Worm (Caenorhabditis elegans) whole organism, L4 larva: ENCODE results near the gene Y51A2B.8.

Experiments used
- F26F4.8 ChIP-seq: fragments of 200-800 bp; sonication (Bioruptor generic); conservative IDR thresholded peaks from 2 replicates; pipeline ENCODE4 v1.3.6; 2022; ENCODE audit warnings: missing genetic modification characterization, missing compliant biosample characterization
- F49E8.2 ChIP-seq: sonication (generic microtip); optimal IDR thresholded peaks from 2 replicates; lab custom pipeline; 2016; ENCODE audit warnings: missing compliant biosample characterization, mild to moderate bottlenecking, missing genetic modification characterization, borderline replicate concordance
- T26A8.4 ChIP-seq: fragments of 200-800 bp; sonication (Bioruptor generic); IDR thresholded peaks from 2 replicates; pipeline ENCODE4 v1.3.6; 2022; ENCODE audit warnings: missing genetic modification characterization, missing compliant biosample characterization
- Y105C5A.15 ChIP-seq: fragments of 200-800 bp; sonication (Bioruptor generic); IDR thresholded peaks from 2 replicates; pipeline ENCODE4 v1.3.6; 2022; ENCODE audit warnings: missing genetic modification characterization, missing compliant biosample characterization
- Y75B8A.6 ChIP-seq: fragments of 200-800 bp; sonication (Bioruptor generic); IDR thresholded peaks from 2 replicates; pipeline ENCODE4 v1.3.6; 2022; ENCODE audit warnings: missing genetic modification reagents, missing genetic modification characterization, missing compliant biosample characterization
- aly-2 ChIP-seq: sonication (generic microtip); optimal IDR thresholded peaks from 2 replicates; lab custom pipeline; 2018; ENCODE audit warnings: missing biosample characterization, missing genetic modification characterization
- ama-1 ChIP-seq: fragments of 150-350 bp; optimal IDR thresholded peaks from 2 replicates; lab custom pipeline; 2014; ENCODE audit warnings: inconsistent platforms, mixed read lengths
- arid-1 ChIP-seq: fragments of 200-800 bp; sonication (Bioruptor generic); conservative IDR thresholded peaks from 2 replicates; pipeline ENCODE4 v1.3.6; 2022; ENCODE audit warnings: missing genetic modification reagents, missing genetic modification characterization, missing compliant biosample characterization
- attf-4 ChIP-seq: sonication (generic microtip); optimal IDR thresholded peaks from 3 replicates; lab custom pipeline; 2017; ENCODE audit warnings: missing biosample characterization, missing genetic modification characterization
- ceh-32 ChIP-seq: sonication (generic microtip); optimal IDR thresholded peaks from 2 replicates; lab custom pipeline; 2016; ENCODE audit warnings: mild to moderate bottlenecking, missing genetic modification characterization, missing compliant biosample characterization; ENCODE audit not compliant: poor library complexity
- ceh-82 ChIP-seq: sonication (generic microtip); optimal IDR thresholded peaks from 2 replicates; lab custom pipeline; 2017; ENCODE audit warnings: missing biosample characterization, missing genetic modification characterization
- cey-2 ChIP-seq: sonication (generic microtip); optimal IDR thresholded peaks from 3 replicates; lab custom pipeline; 2017; ENCODE audit warnings: missing genetic modification characterization, mild to moderate bottlenecking, missing compliant biosample characterization, antibody characterized with exemption, borderline replicate concordance; ENCODE audit not compliant: insufficient read depth
- ctbp-1 ChIP-seq: fragments of 200-800 bp; sonication (Bioruptor generic); IDR thresholded peaks from 2 replicates; pipeline ENCODE4 v1.3.6; 2022; ENCODE audit warnings: missing genetic modification reagents, missing genetic modification characterization, missing compliant biosample characterization
- daf-16 ChIP-seq, 3 experiments: sonication (generic microtip); optimal IDR thresholded peaks; 2 replicates each; lab custom pipeline; 2016 to 2017; ENCODE audit warnings: missing genetic modification characterization in 3 of 3, missing genetic modification reagents in 3 of 3, mild to moderate bottlenecking in 2 of 3, missing compliant biosample characterization in 2 of 3, missing biosample characterization in 1 of 3, moderate library complexity in 1 of 3
- daf-19 ChIP-seq: fragments of 200-800 bp; sonication (Bioruptor generic); conservative IDR thresholded peaks from 2 replicates; pipeline ENCODE4 v1.3.6; 2022; ENCODE audit warnings: missing genetic modification characterization, missing compliant biosample characterization
- dmd-6 ChIP-seq: fragments of 200-800 bp; sonication (Bioruptor generic); IDR thresholded peaks from 2 replicates; pipeline ENCODE4 v1.3.6; 2022; ENCODE audit warnings: missing genetic modification reagents, missing genetic modification characterization, missing compliant biosample characterization
- dmd-8 ChIP-seq: fragments of 200-800 bp; sonication (Bioruptor generic); IDR thresholded peaks from 2 replicates; pipeline ENCODE4 v1.3.6; 2022; ENCODE audit warnings: missing genetic modification characterization, missing compliant biosample characterization
- dmd-9 ChIP-seq: fragments of 200-800 bp; sonication (Bioruptor generic); IDR thresholded peaks from 2 replicates; pipeline ENCODE4 v1.3.6; 2022; ENCODE audit warnings: missing genetic modification reagents, missing genetic modification characterization, missing compliant biosample characterization
- dpl-1 ChIP-seq: fragments of 150-350 bp; optimal IDR thresholded peaks from 2 replicates; lab custom pipeline; 2014; ENCODE audit warnings: missing biosample characterization, missing genetic modification reagents, missing genetic modification characterization
- duxl-1 ChIP-seq: sonication (generic microtip); optimal IDR thresholded peaks from 2 replicates; lab custom pipeline; 2016; ENCODE audit warnings: mild to moderate bottlenecking, missing genetic modification characterization, moderate library complexity, missing compliant biosample characterization; ENCODE audit not compliant: poor library complexity
- egl-27 ChIP-seq: sonication (generic microtip); optimal IDR thresholded peaks from 3 replicates; lab custom pipeline; 2017; ENCODE audit warnings: missing biosample characterization, missing genetic modification reagents, missing genetic modification characterization
- fkh-10 ChIP-seq: fragments of 150-350 bp; optimal IDR thresholded peaks from 2 replicates; lab custom pipeline; 2014; ENCODE audit warnings: missing biosample characterization, missing genetic modification reagents, missing genetic modification characterization
- hif-1 ChIP-seq, 2 experiments: sonication (generic microtip); optimal IDR thresholded peaks; 2 replicates each; lab custom pipeline; 2016 to 2017; ENCODE audit warnings: missing compliant biosample characterization in 2 of 2, missing genetic modification characterization in 2 of 2, missing genetic modification reagents in 2 of 2, missing genotype in 2 of 2, mild to moderate bottlenecking in 1 of 2
- hlh-30 ChIP-seq: sonication (generic microtip); optimal IDR thresholded peaks from 2 replicates; lab custom pipeline; 2017; ENCODE audit warnings: antibody characterized with exemption, mild to moderate bottlenecking, missing genetic modification characterization, missing compliant biosample characterization; ENCODE audit not compliant: insufficient read depth
- lim-7 ChIP-seq: fragments of 200-800 bp; sonication (Bioruptor generic); IDR thresholded peaks from 2 replicates; pipeline ENCODE4 v1.3.6; 2022; ENCODE audit warnings: missing genetic modification characterization, missing compliant biosample characterization
- lin-29 ChIP-seq: fragments of 200-800 bp; sonication (Bioruptor generic); IDR thresholded peaks from 2 replicates; pipeline ENCODE4 v1.3.6; 2022; ENCODE audit warnings: missing genetic modification reagents, missing genetic modification characterization, missing compliant biosample characterization
- lin-39 ChIP-seq: fragments of 150-350 bp; optimal IDR thresholded peaks from 2 replicates; lab custom pipeline; 2014; ENCODE audit warnings: missing biosample characterization, missing genetic modification reagents, missing genetic modification characterization
- lsy-2 ChIP-seq, 2 experiments: fragments of 150-350 bp in 1 of 2; sonication (generic microtip) in 1 of 2; optimal IDR thresholded peaks; 2 replicates each; lab custom pipeline; 2014 to 2017; ENCODE audit warnings: missing biosample characterization in 2 of 2, missing genetic modification characterization in 2 of 2
- madf-9 ChIP-seq: fragments of 200-800 bp; sonication (Bioruptor generic); conservative IDR thresholded peaks from 2 replicates; pipeline ENCODE4 v1.3.6; 2022; ENCODE audit warnings: missing genetic modification reagents, missing genetic modification characterization, missing compliant biosample characterization
- mxl-3 ChIP-seq: fragments of 200-800 bp; sonication (Bioruptor generic); optimal IDR thresholded peaks from 2 replicates; lab custom pipeline; 2018; ENCODE audit warnings: mild to moderate bottlenecking, missing genetic modification characterization, missing compliant biosample characterization
- nhr-10 ChIP-seq: fragments of 150-350 bp; optimal IDR thresholded peaks from 2 replicates; lab custom pipeline; 2014; ENCODE audit warnings: missing biosample characterization, missing genetic modification characterization
- nhr-102 ChIP-seq: sonication (generic microtip); optimal IDR thresholded peaks from 2 replicates; lab custom pipeline; 2016; ENCODE audit warnings: mild to moderate bottlenecking, missing genetic modification characterization, moderate library complexity, missing compliant biosample characterization
- nhr-28 ChIP-seq: fragments of 150-350 bp; optimal IDR thresholded peaks from 2 replicates; lab custom pipeline; 2014; ENCODE audit warnings: missing biosample characterization, missing genetic modification characterization
- nhr-41 ChIP-seq: fragments of 200-800 bp; sonication (Bioruptor generic); IDR thresholded peaks from 2 replicates; pipeline ENCODE4 v1.3.6; 2022; ENCODE audit warnings: missing genetic modification reagents, missing genetic modification characterization, missing compliant biosample characterization
- nhr-42 ChIP-seq: fragments of 200-800 bp; sonication (Bioruptor generic); IDR thresholded peaks from 2 replicates; pipeline ENCODE4 v1.3.6; 2022; ENCODE audit warnings: missing genetic modification characterization, missing compliant biosample characterization
- nhr-6 ChIP-seq: fragments of 150-350 bp; optimal IDR thresholded peaks from 2 replicates; lab custom pipeline; 2014; ENCODE audit warnings: missing biosample characterization, missing genetic modification characterization
- nhr-76 ChIP-seq: fragments of 150-350 bp; optimal IDR thresholded peaks from 2 replicates; lab custom pipeline; 2014; ENCODE audit warnings: missing biosample characterization, missing genetic modification characterization
- php-3 ChIP-seq: fragments of 200-800 bp; sonication (Bioruptor generic); IDR thresholded peaks from 2 replicates; pipeline ENCODE4 v1.3.6; 2022; ENCODE audit warnings: missing genetic modification reagents, missing genetic modification characterization, missing compliant biosample characterization
- rbr-2 ChIP-seq: sonication (generic microtip); optimal IDR thresholded peaks from 2 replicates; lab custom pipeline; 2016; ENCODE audit warnings: missing genotype, missing genetic modification characterization, missing compliant biosample characterization
- saeg-2 ChIP-seq: fragments of 200-800 bp; sonication (Bioruptor generic); IDR thresholded peaks from 2 replicates; pipeline ENCODE4 v1.3.6; 2022; ENCODE audit warnings: missing genetic modification reagents, missing genetic modification characterization, missing compliant biosample characterization
- skn-1 ChIP-seq: fragments of 150-350 bp; optimal IDR thresholded peaks from 2 replicates; lab custom pipeline; 2014; ENCODE audit warnings: missing biosample characterization, missing genetic modification characterization
- snpc-1.2 ChIP-seq: fragments of 200-800 bp; sonication (Bioruptor generic); IDR thresholded peaks from 2 replicates; pipeline ENCODE4 v1.3.6; 2022; ENCODE audit warnings: missing genetic modification reagents, missing genetic modification characterization, missing compliant biosample characterization
- spr-1 ChIP-seq: sonication (generic microtip); optimal IDR thresholded peaks from 2 replicates; lab custom pipeline; 2016; ENCODE audit warnings: mild to moderate bottlenecking, missing genetic modification characterization, missing compliant biosample characterization
- spr-3 ChIP-seq: fragments of 200-800 bp; sonication (Bioruptor generic); optimal IDR thresholded peaks from 2 replicates; lab custom pipeline; 2018; ENCODE audit warnings: mild to moderate bottlenecking, missing genetic modification characterization, missing compliant biosample characterization
- tag-97 ChIP-seq: fragments of 200-800 bp; sonication (Bioruptor generic); IDR thresholded peaks from 2 replicates; pipeline ENCODE4 v1.3.6; 2022; ENCODE audit warnings: missing genetic modification characterization, missing compliant biosample characterization
- tra-1 ChIP-seq: fragments of 200-800 bp; sonication (Bioruptor generic); IDR thresholded peaks from 2 replicates; pipeline ENCODE4 v1.3.6; 2022; ENCODE audit warnings: missing genetic modification reagents, missing genetic modification characterization, missing compliant biosample characterization
- unc-130 ChIP-seq: sonication (generic microtip); optimal IDR thresholded peaks from 2 replicates; lab custom pipeline; 2016; ENCODE audit warnings: missing genetic modification reagents, missing genetic modification characterization, missing compliant biosample characterization
- unc-39 ChIP-seq: sonication (generic microtip); optimal IDR thresholded peaks from 2 replicates; lab custom pipeline; 2017; ENCODE audit warnings: missing biosample characterization, missing genetic modification characterization
- zfp-3 ChIP-seq: fragments of 200-800 bp; sonication (Bioruptor generic); conservative IDR thresholded peaks from 2 replicates; pipeline ENCODE4 v1.3.6; 2022; ENCODE audit warnings: missing genetic modification reagents, missing genetic modification characterization, missing compliant biosample characterization
- zip-2 ChIP-seq: fragments of 150-350 bp; optimal IDR thresholded peaks from 2 replicates; lab custom pipeline; 2014; ENCODE audit warnings: missing biosample characterization, missing genetic modification characterization
- ztf-11 ChIP-seq: fragments of 150-350 bp; optimal IDR thresholded peaks from 2 replicates; lab custom pipeline; 2014; ENCODE audit warnings: missing biosample characterization, missing genetic modification characterization

Y51A2B.8 gene

DNA sequence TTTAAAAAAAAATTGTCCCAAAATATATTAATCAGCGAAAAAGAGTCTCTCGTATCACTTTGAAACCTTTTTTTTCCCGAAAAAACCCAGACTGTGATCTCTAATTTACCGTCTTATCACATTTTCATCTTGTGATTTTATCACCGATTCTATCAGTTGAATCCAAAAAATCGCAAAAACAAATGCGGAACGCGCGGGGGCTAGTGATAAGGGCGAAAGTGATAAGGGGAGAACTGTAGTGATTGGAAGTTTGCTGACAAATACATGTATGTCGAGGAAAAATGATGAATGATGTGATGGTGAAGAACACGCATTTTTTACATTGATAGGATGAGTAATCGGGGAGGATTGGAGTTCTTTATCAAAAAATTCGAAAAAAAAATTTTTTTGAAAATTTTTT lies 32.8 kb upstream of the Y51A2B.8 start (continued):
- TF ChIP-seq dmd-8 (GFP tag; lab: Robert Waterston, UW) (no peak), ztf-11 (no peak), zip-2 (no peak), nhr-41 (GFP tag; lab: Robert Waterston, UW) (peak; percentile 36; the same call in 1 of the 2 replicates), lin-39 (tag; lab: Kevin White, UChicago) (no peak), rbr-2 (tag; lab: Kevin White, UChicago) (no peak), nhr-6 (tag; lab: Kevin White, UChicago) (peak; percentile 74), lsy-2 (tag; optimal IDR thresholded peaks at IDR 0.05; lab: Kevin White, UChicago) (peak in 1 of 2 experiments; percentile 81), zfp-3 (GFP tag; lab: Robert Waterston, UW) (no peak), php-3 (GFP tag; lab: Robert Waterston, UW) (peak; percentile 98), mxl-3 (GFP tag; lab: Kevin White, UChicago) (peak; percentile 91), dmd-9 (GFP tag; lab: Robert Waterston, UW) (no peak), unc-130 (GFP tag; lab: Kevin White, UChicago) (no peak), T26A8.4 (GFP tag; lab: Robert Waterston, UW) (no peak), ctbp-1 (GFP tag; lab: Robert Waterston, UW) (no peak), nhr-42 (GFP tag; lab: Robert Waterston, UW) (no peak), hif-1 (tag; optimal IDR thresholded peaks at IDR 0.05; lab: Kevin White, UChicago) (peak in 1 of 2 experiments; percentile 52), ceh-32 (no peak), madf-9 (GFP tag; lab: Robert Waterston, UW) (no peak), nhr-102 (tag; lab: Kevin White, UChicago) (peak; percentile 94), F26F4.8 (no peak), lim-7 (no peak), saeg-2 (GFP tag; lab: Robert Waterston, UW) (no peak), dmd-6 (GFP tag; lab: Robert Waterston, UW) (peak; percentile 100), ceh-82 (tag; lab: Kevin White, UChicago) (no peak), skn-1 (tag; lab: Kevin White, UChicago) (no peak), F49E8.2 (tag; lab: Kevin White, UChicago) (no peak), attf-4 (no peak), arid-1 (no peak), unc-39 (tag; lab: Kevin White, UChicago) (no peak), fkh-10 (GFP tag; lab: Kevin White, UChicago) (no peak), daf-16 (GFP tag; optimal IDR thresholded peaks at IDR 0.05; lab: Kevin White, UChicago) (peak in 1 of 2 experiments; percentile 72), daf-16 (tag; optimal IDR thresholded peaks at IDR 0.05; lab: Kevin White, UChicago) (peak; percentile 99), tag-97 (GFP tag; lab: Robert Waterston, UW) (no peak), aly-2 (tag; lab: Kevin White, UChicago) (no peak), cey-2 (tag; lab: Kevin White, UChicago) (peak; percentile 95), dpl-1 (GFP tag; lab: Kevin White, UChicago) (peak; percentile 12), lin-29 (GFP tag; lab: Robert Waterston, UW) (no peak), hlh-30 (tag; lab: Kevin White, UChicago) (peak; percentile 87), nhr-76 (tag; lab: Kevin White, UChicago) (peak; percentile 13), Y105C5A.15 (no peak), egl-27 (tag; lab: Kevin White, UChicago) (no peak), ama-1 (lab: Kevin White, UChicago) (no peak), snpc-1.2 (GFP tag; lab: Robert Waterston, UW) (no peak), nhr-28 (tag; lab: Kevin White, UChicago) (peak; percentile 100), daf-19 (GFP tag; lab: Robert Waterston, UW) (no peak), nhr-10 (tag; lab: Kevin White, UChicago) (peak; percentile 49), spr-3 (GFP tag; lab: Kevin White, UChicago) (no peak), duxl-1 (tag; lab: Kevin White, UChicago) (peak; percentile 73), Y75B8A.6 (GFP tag; lab: Robert Waterston, UW) (no peak), spr-1 (tag; lab: Kevin White, UChicago) (peak; percentile 30), tra-1 (GFP tag; lab: Robert Waterston, UW) (peak; percentile 99)
